Worm (Caenorhabditis elegans): ENCODE measurements around the gene nhr-63.
A peak's percentile ranks its signal among the peaks of the same experiment; 100 is the strongest.

Gene nhr-63

DNA sequence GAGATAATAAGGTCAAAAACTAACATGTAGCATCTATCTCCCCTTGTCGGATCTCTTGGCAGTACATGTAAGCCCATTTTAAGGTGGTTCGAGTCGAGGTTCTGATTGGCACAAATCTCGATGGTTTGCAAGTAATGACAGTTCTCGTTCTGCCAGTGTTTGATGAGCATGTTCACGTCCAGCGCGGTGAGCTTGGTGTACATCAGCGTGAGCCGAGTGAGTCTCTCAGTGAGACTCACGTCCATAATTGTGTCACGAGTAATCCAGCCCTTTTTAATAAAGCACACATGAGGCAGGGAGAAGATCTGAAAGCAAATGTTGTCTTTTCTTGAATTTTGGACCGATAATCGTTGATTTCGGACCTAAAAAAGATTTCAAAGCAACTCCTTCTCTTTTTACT lies 30.4 kb downstream of the nhr-63 start, which contains the start of gene T10C6.16:
TSS of gene T10C6.16 (minus strand) at position 245 of the 400 bp plus-strand sequence.
- no peak for TF ChIP-seq hlh-26 (GFP tag; conservative IDR thresholded peaks at IDR 0.05)
- TF ChIP-seq unc-130 (GFP tag; optimal IDR thresholded peaks at IDR 0.05), result no peak
- TF ChIP-seq Y53G8AR.9 (GFP tag; conservative IDR thresholded peaks at IDR 0.05), result no peak
- no peak for TF ChIP-seq let-607 (tag; optimal IDR thresholded peaks at IDR 0.05)
- TF ChIP-seq sptf-2 (GFP tag; optimal IDR thresholded peaks at IDR 0.05), result no peak
- no peak for TF ChIP-seq aptf-2 (GFP tag; conservative IDR thresholded peaks at IDR 0.05)
- no peak for TF ChIP-seq attf-5 (GFP tag; optimal IDR thresholded peaks at IDR 0.05)
- TF ChIP-seq B0035.1 (tag; optimal IDR thresholded peaks at IDR 0.05), result no peak
- TF ChIP-seq mcd-1 (GFP tag; IDR thresholded peaks at IDR 0.05), result no peak
- TF ChIP-seq egl-18 (GFP tag; IDR thresholded peaks at IDR 0.05), result no peak
- TF ChIP-seq let-526 (GFP tag; IDR thresholded peaks at IDR 0.05), result no peak
- no peak for TF ChIP-seq nfyb-1 (GFP tag; IDR thresholded peaks at IDR 0.05)

- peak; percentile 86 for TF ChIP-seq madf-6 (GFP tag; IDR thresholded peaks at IDR 0.05)
- TF ChIP-seq hlh-12 (tag; optimal IDR thresholded peaks at IDR 0.05), result no peak
- peak; percentile 99 for TF ChIP-seq aptf-2 (GFP tag; conservative IDR thresholded peaks at IDR 0.05)
- TF ChIP-seq aptf-3 (GFP tag; IDR thresholded peaks at IDR 0.05), result peak; percentile 97
- TF ChIP-seq zfh-2 (GFP tag; conservative IDR thresholded peaks at IDR 0.05), result 0 out of 2 replicates have a peak, but pooled peaks have one; percentile 39
- TF ChIP-seq madf-8 (GFP tag; conservative IDR thresholded peaks at IDR 0.05), result peak; percentile 56; the same call in 1 of the 2 replicates
These were observed 31.1 kb downstream of the nhr-63 start for ce11 chrV:16033491-16033890.

DNA sequence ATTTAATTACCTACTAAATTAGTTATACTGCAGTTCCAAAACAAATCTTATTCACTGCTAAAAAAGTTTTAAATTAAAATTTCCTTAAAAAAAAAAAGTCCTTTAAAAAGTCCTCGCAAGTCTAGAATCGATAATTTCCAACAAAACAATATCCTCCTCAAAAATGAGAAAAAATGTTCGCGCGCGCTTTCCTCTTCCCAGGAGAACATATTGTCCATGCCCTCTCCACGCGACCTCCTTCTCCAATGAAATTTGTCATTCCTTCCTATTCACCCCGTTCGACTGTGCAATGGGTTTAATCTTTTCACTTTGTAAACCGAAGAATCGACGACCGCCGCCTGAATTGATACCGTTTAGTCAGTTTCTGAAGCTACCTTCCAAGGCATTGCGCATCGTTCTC lies 33.8 kb downstream of the nhr-63 start, which contains the start of gene T10C6.10:
TSS of gene T10C6.10 (plus strand) at position 248 of the 400 bp plus-strand sequence.
- TF ChIP-seq madf-6 (GFP tag; IDR thresholded peaks at IDR 0.05), result 0 out of 2 replicates have a peak, but pooled peaks have one; percentile 15
- no peak for TF ChIP-seq F39B2.1 (GFP tag; IDR thresholded peaks at IDR 0.05)
- TF ChIP-seq aptf-3 (GFP tag; IDR thresholded peaks at IDR 0.05), result 0 out of 2 replicates have a peak, but pooled peaks have one; percentile 65
- TF ChIP-seq aptf-2 (GFP tag; conservative IDR thresholded peaks at IDR 0.05), result peak; percentile 97

ce11 chrV:16040140-16040827 lies 37.9 kb downstream of the nhr-63 start, which contains the start of the genes his-4 and his-3:
TSS of gene his-4 (minus strand) at chrV:16040515.
TSS of gene his-3 (plus strand) at chrV:16040808.
- TF ChIP-seq pbrm-1 (GFP tag; IDR thresholded peaks at IDR 0.05) (peak; percentile 31), hmg-1.2 (GFP tag; IDR thresholded peaks at IDR 0.05) (peak; percentile 10; the same call in 1 of the 2 replicates), mcd-1 (GFP tag; IDR thresholded peaks at IDR 0.05) (0 out of 2 replicates have a peak, but pooled peaks have one; percentile 13), nhr-80 (tag; optimal IDR thresholded peaks at IDR 0.05) (peak; percentile 17), F39B2.1 (GFP tag; IDR thresholded peaks at IDR 0.05) (peak; percentile 88; the same call in 1 of the 2 replicates), dox-1 (GFP tag; IDR thresholded peaks at IDR 0.05) (0 out of 2 replicates have a peak, but pooled peaks have one; percentile 15), hsf-1 (GFP tag; IDR thresholded peaks at IDR 0.05) (0 out of 2 replicates have a peak, but pooled peaks have one; percentile 15)

ce11 chrV:16040848-16041247 lies 38.5 kb downstream of the nhr-63 start:
- peak; percentile 31; the same call in 1 of the 2 replicates for TF ChIP-seq ekl-4 (GFP tag; IDR thresholded peaks at IDR 0.05)

- TF ChIP-seq attf-6 (GFP tag; IDR thresholded peaks at IDR 0.05), result no peak
- no peak for TF ChIP-seq ztf-25 (GFP tag; IDR thresholded peaks at IDR 0.05)
- no peak for TF ChIP-seq F22D6.2 (tag; optimal IDR thresholded peaks at IDR 0.05)
- no peak for TF ChIP-seq Y79H2A.3 (GFP tag; conservative IDR thresholded peaks at IDR 0.05)
- TF ChIP-seq snpc-4 (GFP tag; optimal IDR thresholded peaks at IDR 0.05), result no peak
- no peak for TF ChIP-seq snpc-4 (tag; optimal IDR thresholded peaks at IDR 0.05)
- TF ChIP-seq let-526 (GFP tag; IDR thresholded peaks at IDR 0.05), result no peak
- TF ChIP-seq madf-6 (GFP tag; IDR thresholded peaks at IDR 0.05), result no peak
- TF ChIP-seq Y95B8A.8 (GFP tag; IDR thresholded peaks at IDR 0.05), result no peak
These were observed 39.0 kb downstream of the nhr-63 start for ce11 chrV:16041412-16041811.
